Fruit fly (Drosophila melanogaster): Measurements from ENCODE around the gene Rpp30.

- TF ChIP-seq psq (GFP tag; optimal IDR thresholded peaks at IDR 0.05) (no peak), jim (GFP tag; optimal IDR thresholded peaks at IDR 0.05) (no peak), pan (optimal IDR thresholded peaks at IDR 0.05) (no peak), woc (GFP tag; optimal IDR thresholded peaks at IDR 0.05) (peak; percentile 82), Dif (GFP tag; optimal IDR thresholded peaks at IDR 0.05; ENCODE audit: partially characterized antibody) (no peak), Hnf4 (GFP tag; optimal IDR thresholded peaks at IDR 0.05) (peak; percentile 88), tai (GFP tag; optimal IDR thresholded peaks at IDR 0.05) (peak; percentile 75), h (GFP tag; optimal IDR thresholded peaks at IDR 0.05) (peak; percentile 92), usp (GFP tag; optimal IDR thresholded peaks at IDR 0.05) (no peak)
These were observed 28.8 kb downstream of the Rpp30 start for dm6 chr2L:223351-223750.

All from whole organism, wandering third instar larva.